Fruit fly (Drosophila melanogaster): Measurements from ENCODE around the gene CG7730.

CG7730 gene

DNA sequence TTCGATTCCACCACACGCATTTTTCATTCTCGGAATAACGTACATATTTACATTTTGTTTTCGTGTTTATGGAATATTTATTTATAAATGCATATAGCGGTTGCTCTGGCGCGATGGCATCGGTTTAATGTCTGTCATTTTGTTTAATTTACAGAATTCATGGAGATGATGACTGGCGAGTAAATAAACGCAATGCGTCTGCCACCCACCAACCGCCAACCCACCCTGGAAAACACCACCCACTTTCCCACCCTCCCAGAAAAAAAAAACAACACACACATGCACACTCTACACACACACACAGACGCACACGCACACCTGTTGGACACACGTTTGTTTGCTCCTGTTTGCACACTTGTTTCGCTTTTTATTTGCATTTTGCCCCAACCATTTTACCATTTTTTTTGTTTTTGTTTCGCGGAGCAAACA, 20.5 kb downstream of the CG7730 start (continued):
- TF ChIP-seq bab2 (GFP tag; optimal IDR thresholded peaks at IDR 0.05) (no peak), yki (optimal IDR thresholded peaks at IDR 0.05) (no peak), CG2116 (GFP tag; optimal IDR thresholded peaks at IDR 0.05) (no peak), hkb (optimal IDR thresholded peaks at IDR 0.05) (no peak), hkb (GFP tag; IDR thresholded peaks at IDR 0.05) (no peak), ind (GFP tag; optimal IDR thresholded peaks at IDR 0.05) (no peak), CG10209 (GFP tag; optimal IDR thresholded peaks at IDR 0.05) (peak; percentile 8), tgo (GFP tag; IDR thresholded peaks at IDR 0.05) (no peak), CG17186 (GFP tag; optimal IDR thresholded peaks at IDR 0.05) (peak; percentile 5), CG14965 (GFP tag; optimal IDR thresholded peaks at IDR 0.05; ENCODE audit: borderline replicate concordance) (no peak), corto (GFP tag; optimal IDR thresholded peaks at IDR 0.05) (no peak), crp (GFP tag; optimal IDR thresholded peaks at IDR 0.05) (no peak), CG12744 (GFP tag; optimal IDR thresholded peaks at IDR 0.05) (no peak), jigr1 (GFP tag; IDR thresholded peaks at IDR 0.05) (no peak), Max (GFP tag; optimal IDR thresholded peaks at IDR 0.05) (no peak), zen (tag; optimal IDR thresholded peaks at IDR 0.05) (no peak), CG32532 (GFP tag; IDR thresholded peaks at IDR 0.05) (0 out of 2 replicates have a peak, but pooled peaks have one; percentile 31), vnd (GFP tag; IDR thresholded peaks at IDR 0.05; ENCODE audit: partially characterized antibody) (no peak), ab (GFP tag; optimal IDR thresholded peaks at IDR 0.05) (no peak), lilli (GFP tag; optimal IDR thresholded peaks at IDR 0.05) (no peak)

DNA sequence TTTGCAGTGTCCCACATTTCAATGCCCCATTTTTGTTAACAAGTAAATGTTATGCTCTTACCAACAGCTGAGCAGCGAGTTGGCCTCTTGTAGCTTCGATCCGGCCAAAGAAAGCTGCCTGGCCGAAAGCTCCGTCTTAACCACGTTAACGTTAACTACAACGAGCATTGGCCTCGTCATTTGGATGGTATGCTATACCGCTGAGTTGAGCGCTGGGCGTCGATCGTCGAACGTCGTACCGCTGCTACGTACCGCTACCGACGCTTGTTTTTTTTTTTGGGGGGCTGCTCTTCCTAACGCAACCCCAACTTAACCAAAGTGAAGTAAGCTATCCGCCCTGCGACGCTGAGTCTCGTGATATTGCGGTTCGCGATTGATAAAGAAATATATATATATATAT, 22.0 kb downstream of the CG7730 start, which contains the start of gene rogdi:
Gene rogdi (plus strand): TSS at position 199 of the 400 bp plus-strand sequence.
- TF ChIP-seq maf-S (GFP tag; optimal IDR thresholded peaks at IDR 0.05), result no peak
- peak; percentile 21; the same call in 1 of the 2 replicates for TF ChIP-seq Atf6 (GFP tag; IDR thresholded peaks at IDR 0.05)
- no peak for TF ChIP-seq Neu2 (GFP tag; optimal IDR thresholded peaks at IDR 0.05; ENCODE audit: borderline replicate concordance)
- TF ChIP-seq CG3995 (GFP tag; optimal IDR thresholded peaks at IDR 0.05), result no peak
- TF ChIP-seq pros (GFP tag; optimal IDR thresholded peaks at IDR 0.05), result no peak
- no peak for TF ChIP-seq en (GFP tag; optimal IDR thresholded peaks at IDR 0.05)
- no peak for TF ChIP-seq bcd (GFP tag; optimal IDR thresholded peaks at IDR 0.05)
- peak; percentile 5; the same call in 1 of the 2 replicates for TF ChIP-seq CG32532 (GFP tag; IDR thresholded peaks at IDR 0.05)
- TF ChIP-seq so (GFP tag; IDR thresholded peaks at IDR 0.05), result 0 out of 3 replicates have a peak, but pooled peaks have one; percentile 9
- no peak for TF ChIP-seq Fer3 (tag; optimal IDR thresholded peaks at IDR 0.05)
- TF ChIP-seq Rfx (GFP tag; IDR thresholded peaks at IDR 0.05), result 0 out of 2 replicates have a peak, but pooled peaks have one; percentile 12
- TF ChIP-seq fd102C (GFP tag; optimal IDR thresholded peaks at IDR 0.05), result no peak
- TF ChIP-seq Eip74EF (GFP tag; optimal IDR thresholded peaks at IDR 0.05), result no peak
- TF ChIP-seq tin (GFP tag; optimal IDR thresholded peaks at IDR 0.05), result no peak
- no peak for TF ChIP-seq NK7.1 (GFP tag; optimal IDR thresholded peaks at IDR 0.05)
- no peak for TF ChIP-seq sug (tag; optimal IDR thresholded peaks at IDR 0.05)
- TF ChIP-seq sd (tag; optimal IDR thresholded peaks at IDR 0.05), result peak; percentile 80
- TF ChIP-seq CG18599 (GFP tag; optimal IDR thresholded peaks at IDR 0.05), result peak; percentile 17
- no peak for TF ChIP-seq CG10565 (GFP tag; optimal IDR thresholded peaks at IDR 0.05)
- TF ChIP-seq CG17361 (GFP tag; IDR thresholded peaks at IDR 0.05), result no peak
- TF ChIP-seq CG6791 (GFP tag; IDR thresholded peaks at IDR 0.05; ENCODE audit: partially characterized antibody), result 0 out of 3 replicates have a peak, but pooled peaks have one; percentile 26
- no peak for TF ChIP-seq hth (optimal IDR thresholded peaks at IDR 0.05)
- peak; percentile 22 for TF ChIP-seq Jarid2 (GFP tag; optimal IDR thresholded peaks at IDR 0.05)
- no peak for TF ChIP-seq Ssrp (tag; optimal IDR thresholded peaks at IDR 0.05)
- no peak for TF ChIP-seq hkb (optimal IDR thresholded peaks at IDR 0.05)
- TF ChIP-seq hkb (GFP tag; IDR thresholded peaks at IDR 0.05), result no peak
- TF ChIP-seq cas (GFP tag; IDR thresholded peaks at IDR 0.05), result no peak
- TF ChIP-seq lmd (GFP tag; IDR thresholded peaks at IDR 0.05), result no peak
- TF ChIP-seq Med (GFP tag), result peak; percentile 12
- peak; percentile 34 for TF ChIP-seq CG5180 (GFP tag; optimal IDR thresholded peaks at IDR 0.05)
- no peak for TF ChIP-seq Doc3 (GFP tag; IDR thresholded peaks at IDR 0.05; ENCODE audit: partially characterized antibody)
- TF ChIP-seq Bgb (GFP tag; IDR thresholded peaks at IDR 0.05; ENCODE audit: partially characterized antibody), result peak; percentile 15; the same call in 1 of the 2 replicates
- peak; percentile 68 for TF ChIP-seq CG9437 (GFP tag; optimal IDR thresholded peaks at IDR 0.05)
